Fruit fly (Drosophila melanogaster) S2 (cell line): ENCODE measurements around the gene LanB1.

ENCODE experiments used
- CG8478 ChIP-seq: fragments of >200 bp; optimal IDR thresholded peaks from 2 replicates; lab custom pipeline; 2018
- CTCF ChIP-seq, 2 experiments: fragments of >200 bp; optimal IDR thresholded peaks; 2 replicates each; lab custom pipeline; 2018

The LanB1 gene

DNA sequence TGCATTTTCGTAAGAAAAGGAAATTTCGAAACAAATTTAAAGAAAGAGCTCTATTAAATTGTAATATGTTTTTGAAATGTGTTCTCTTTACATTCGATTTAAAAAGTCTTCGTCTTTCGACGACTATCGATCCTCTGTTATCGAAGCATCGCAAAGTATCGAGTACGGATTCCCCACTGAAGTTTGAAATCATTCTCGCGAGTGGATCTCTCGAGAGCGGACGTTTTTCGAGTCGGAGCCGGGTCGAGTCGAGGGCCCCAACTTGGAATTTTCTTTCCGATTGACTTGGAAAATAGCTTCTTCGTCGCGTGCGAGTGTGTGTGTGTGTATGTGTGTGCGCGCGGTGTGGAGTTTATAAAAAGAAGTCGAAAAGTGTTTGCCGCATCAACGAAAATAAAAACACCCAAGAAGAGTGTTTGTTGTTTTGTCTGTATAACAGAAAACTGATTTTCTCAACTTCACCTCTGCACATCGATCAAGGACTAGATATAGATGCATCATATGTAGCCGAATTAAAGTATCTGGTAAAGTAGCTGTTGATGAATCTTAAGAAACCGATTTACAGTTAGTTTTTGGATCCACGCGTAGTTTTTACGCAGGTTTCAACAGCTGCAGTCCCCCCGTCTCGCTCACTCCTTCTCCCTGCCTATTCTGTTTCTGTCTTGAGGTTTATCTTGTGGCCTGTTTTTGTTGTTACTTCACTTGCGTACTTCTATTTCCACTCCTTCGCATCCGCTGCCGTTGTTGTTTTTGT lies at the start of gene LanB1:
LanB1 (plus strand) TSS at position 190 of the 754 bp plus-strand sequence.
- no peak for TF ChIP-seq CTCF (optimal IDR thresholded peaks at IDR 0.05; lab: Kevin White, UChicago)
- no peak for TF ChIP-seq CG8478 (lab: Kevin White, UChicago)

DNA sequence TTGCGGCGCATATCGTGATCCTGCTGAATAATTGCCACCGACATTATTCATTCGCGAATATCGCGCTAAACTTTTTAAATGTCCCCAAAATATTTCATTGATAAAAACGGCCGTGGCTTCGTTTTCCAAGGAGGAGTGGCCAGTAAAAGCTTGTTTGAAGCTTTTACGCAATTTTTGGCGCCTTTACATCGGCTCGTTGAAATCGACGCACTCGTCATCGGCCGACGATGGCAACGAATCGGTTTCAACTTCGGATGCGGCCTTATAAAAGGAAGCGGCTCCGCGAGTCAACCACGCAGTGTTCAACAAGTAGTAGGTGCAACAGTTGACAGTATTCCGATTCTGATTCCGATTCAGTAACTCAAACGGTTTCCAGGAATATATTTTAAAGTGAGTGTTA lies 43.9 kb upstream of the LanB1 start, which contains the start of gene CG7191:
CG7191 (plus strand) TSS at position 301 of the 400 bp plus-strand sequence.
- TF ChIP-seq CTCF (optimal IDR thresholded peaks at IDR 0.05; lab: Kevin White, UChicago) (no peak), CG8478 (lab: Kevin White, UChicago) (no peak)

DNA sequence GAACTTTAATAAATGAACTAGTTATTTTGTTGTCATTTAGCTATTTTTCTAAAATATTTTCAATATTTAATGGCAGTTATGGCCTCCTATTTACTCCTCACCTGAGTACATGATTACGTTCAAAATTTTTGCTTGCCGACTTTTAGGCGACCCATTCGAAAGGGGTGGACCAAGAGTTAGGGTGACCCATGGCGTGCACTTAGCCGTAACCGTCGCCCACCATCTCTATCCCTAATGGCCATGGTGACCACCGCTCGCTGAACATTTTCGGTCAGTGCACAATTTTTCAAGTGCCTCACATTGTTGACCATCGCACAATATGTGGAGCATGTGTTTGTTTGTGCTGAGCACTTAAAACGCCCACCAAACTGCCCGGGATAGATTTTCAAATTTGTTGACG lies 39.3 kb upstream of the LanB1 start:
- no peak for TF ChIP-seq CTCF (optimal IDR thresholded peaks at IDR 0.05; lab: Kevin White, UChicago)
- no peak for TF ChIP-seq CG8478 (lab: Kevin White, UChicago)

DNA sequence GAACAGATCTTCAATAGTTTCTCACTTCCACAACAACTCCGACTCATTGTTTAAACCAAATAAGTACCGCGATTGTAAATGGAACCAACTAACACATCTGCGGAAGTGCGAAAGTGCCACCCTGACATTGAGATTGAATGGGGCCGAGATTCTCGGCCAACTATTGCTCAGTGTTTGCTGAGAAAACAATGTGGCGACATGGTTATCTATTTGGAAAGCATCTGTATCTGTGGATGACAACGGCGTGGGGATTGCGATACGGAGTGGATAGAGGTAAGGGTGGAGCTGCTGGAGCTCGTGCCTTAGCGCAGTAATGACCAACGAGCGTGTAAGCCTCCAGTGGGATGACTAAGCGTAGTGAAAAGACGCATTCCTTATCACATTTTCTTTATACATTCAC lies 36.0 kb upstream of the LanB1 start:
- no peak for TF ChIP-seq CTCF (optimal IDR thresholded peaks at IDR 0.05; lab: Kevin White, UChicago)
- no peak for TF ChIP-seq CG8478 (lab: Kevin White, UChicago)

DNA sequence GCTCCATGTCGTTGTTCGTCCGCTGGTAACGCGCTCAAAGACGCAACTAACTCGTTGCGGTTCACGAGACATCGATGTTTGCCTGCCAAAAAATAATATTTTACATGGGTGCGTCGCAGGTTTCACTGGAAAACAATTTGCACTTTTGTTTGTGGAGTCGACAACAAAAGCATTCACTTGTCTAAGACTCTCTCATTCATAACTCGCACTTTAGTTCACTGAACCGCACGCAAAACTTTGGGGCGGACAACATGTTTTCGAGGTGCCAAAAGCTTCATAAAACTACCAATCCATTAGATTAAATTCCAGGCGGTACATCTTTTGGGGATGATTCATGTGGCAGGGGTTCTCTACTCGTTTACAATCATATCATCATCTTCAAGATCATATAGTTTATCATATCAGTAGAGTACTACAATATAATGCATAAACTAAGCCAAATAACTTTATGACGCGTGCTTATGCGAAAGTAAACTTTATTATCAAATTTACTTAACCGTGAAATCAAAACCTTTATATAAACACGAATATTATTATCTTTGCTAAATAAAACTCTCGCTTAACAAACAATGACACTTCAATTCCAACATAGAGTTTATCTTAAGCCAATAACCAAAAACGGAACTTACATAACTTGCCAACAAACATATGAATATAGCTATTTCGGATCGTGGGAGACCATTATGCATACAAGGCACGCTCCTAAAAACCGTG lies 33.1 kb upstream of the LanB1 start, which contains the start of gene CG7179:
CG7179 (minus strand) TSS at position 51 of the 714 bp plus-strand sequence.
- TF ChIP-seq CTCF (optimal IDR thresholded peaks at IDR 0.05; lab: Kevin White, UChicago) (no peak), CG8478 (lab: Kevin White, UChicago) (no peak)

DNA sequence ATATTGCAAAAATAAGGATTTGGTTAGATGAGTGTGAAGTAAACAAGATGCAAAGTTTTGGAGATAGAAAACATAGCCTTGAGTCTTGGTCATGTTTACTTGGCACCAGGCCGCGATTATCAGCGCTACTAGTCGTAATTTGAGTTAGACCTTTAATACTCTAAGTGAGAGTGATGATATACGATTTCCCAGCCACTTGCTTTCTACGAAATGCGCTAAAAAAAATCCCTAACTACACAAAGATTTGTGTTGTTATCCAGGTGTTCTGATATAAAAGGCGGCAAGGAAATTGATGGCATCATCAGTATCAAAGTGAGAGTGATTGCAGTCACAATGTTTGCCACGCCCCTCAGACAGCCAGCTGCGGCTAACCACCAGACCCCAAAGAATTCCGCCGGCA lies 31.5 kb upstream of the LanB1 start, which contains the start of gene Uro:
Uro (plus strand) TSS at position 301 of the 400 bp plus-strand sequence.
- TF ChIP-seq CG8478 (lab: Kevin White, UChicago) = no peak
- TF ChIP-seq CTCF (optimal IDR thresholded peaks at IDR 0.05; lab: Kevin White, UChicago) = no peak

DNA sequence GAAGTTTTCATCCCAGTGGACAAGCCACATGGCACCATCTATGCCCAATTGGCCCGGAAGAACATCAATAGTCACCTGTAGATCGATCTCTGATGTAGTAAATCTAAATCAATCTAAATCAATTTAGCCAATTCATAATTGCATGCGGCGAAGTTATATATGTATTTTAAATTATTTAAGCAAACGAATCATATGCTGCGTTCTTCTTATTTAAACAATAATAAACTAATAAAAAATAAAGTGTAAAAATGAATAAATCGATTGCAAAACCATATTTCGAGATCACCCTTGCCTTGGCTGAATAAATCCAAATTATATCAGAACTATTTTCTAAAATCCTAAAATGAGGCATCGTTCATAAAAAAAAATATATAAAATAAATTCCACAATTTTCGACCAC lies 30.1 kb upstream of the LanB1 start, which contains the start of gene CG7164:
CG7164 (plus strand) TSS at position 301 of the 400 bp plus-strand sequence.
- TF ChIP-seq CG8478 (lab: Kevin White, UChicago) = no peak
- no peak for TF ChIP-seq CTCF (optimal IDR thresholded peaks at IDR 0.05; lab: Kevin White, UChicago)

DNA sequence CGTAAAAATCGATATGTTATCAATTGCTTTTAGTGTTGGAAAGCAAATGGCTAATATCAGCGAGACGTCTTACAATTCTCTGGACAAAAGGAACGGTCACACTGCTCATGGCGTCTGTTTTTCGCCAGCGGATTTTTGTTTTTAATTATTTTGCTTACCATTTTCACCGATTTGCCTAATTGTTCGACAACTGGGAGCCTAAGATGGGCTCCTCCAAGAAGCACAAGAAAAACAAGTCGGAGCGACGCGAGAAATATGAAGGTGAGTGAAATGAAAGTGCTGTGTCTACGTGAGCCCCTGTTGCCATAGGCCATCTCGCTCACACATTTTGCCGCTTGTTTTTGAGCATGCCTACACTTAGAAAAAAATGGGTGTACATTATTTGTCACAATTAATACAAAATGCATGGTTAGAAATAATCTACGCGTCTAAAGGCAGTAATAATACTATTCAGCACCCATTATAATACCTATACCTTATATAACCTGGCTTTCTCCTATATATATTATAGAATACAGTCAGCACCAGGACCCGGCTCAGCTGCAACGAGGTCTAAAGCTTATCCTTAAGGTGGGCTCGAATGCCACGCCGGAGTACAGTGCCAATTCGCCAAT lies 28.3 kb upstream of the LanB1 start, which contains the start of gene Brd7-9:
Brd7-9 (plus strand) TSS at position 78 of the 614 bp plus-strand sequence.
- no peak for TF ChIP-seq CTCF (optimal IDR thresholded peaks at IDR 0.05; lab: Kevin White, UChicago)
- TF ChIP-seq CG8478 (lab: Kevin White, UChicago) = no peak

DNA sequence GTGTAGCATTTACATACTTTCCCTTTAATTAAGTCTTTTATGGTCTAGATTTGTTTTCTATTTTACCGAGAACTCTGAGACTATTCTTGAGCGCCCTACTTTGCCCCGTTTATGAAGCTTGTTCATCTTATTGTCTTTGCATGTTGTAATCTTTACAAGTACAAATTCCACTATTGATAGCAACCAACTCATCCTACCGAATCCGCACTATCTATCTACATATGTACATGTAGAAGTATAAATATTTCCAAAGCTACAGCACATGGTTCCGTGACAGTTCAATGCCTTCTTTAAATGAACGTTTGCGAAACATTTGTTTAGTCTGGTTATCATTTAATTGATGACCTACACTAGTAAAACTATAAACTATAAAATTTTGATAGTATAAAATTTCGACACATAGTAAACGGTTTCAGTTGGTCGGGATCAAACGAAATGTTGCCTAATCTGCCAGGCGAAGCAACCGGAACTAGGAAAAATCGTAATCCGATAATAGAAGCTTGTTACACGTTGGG lies 22.2 kb upstream of the LanB1 start:
- TF ChIP-seq CG8478 (lab: Kevin White, UChicago) = no peak

DNA sequence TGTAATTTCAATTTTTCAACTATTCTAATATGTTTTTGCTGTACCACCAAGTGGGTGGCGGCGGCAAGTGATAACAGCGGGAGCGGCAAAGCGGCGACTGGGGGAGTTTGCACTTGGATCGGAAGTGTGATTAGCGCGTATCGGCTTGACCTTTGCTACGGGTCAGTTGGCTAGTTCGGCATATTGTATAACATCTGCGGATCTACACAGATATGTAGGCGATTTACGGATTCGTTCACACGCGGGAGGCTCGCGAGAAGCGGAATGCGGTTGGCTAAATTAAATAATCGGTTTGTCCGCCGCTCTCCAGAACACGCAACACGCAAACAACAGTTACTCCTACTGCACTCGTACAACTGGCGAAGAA lies 21.2 kb upstream of the LanB1 start:
- no peak for TF ChIP-seq CTCF (optimal IDR thresholded peaks at IDR 0.05; lab: Kevin White, UChicago)

DNA sequence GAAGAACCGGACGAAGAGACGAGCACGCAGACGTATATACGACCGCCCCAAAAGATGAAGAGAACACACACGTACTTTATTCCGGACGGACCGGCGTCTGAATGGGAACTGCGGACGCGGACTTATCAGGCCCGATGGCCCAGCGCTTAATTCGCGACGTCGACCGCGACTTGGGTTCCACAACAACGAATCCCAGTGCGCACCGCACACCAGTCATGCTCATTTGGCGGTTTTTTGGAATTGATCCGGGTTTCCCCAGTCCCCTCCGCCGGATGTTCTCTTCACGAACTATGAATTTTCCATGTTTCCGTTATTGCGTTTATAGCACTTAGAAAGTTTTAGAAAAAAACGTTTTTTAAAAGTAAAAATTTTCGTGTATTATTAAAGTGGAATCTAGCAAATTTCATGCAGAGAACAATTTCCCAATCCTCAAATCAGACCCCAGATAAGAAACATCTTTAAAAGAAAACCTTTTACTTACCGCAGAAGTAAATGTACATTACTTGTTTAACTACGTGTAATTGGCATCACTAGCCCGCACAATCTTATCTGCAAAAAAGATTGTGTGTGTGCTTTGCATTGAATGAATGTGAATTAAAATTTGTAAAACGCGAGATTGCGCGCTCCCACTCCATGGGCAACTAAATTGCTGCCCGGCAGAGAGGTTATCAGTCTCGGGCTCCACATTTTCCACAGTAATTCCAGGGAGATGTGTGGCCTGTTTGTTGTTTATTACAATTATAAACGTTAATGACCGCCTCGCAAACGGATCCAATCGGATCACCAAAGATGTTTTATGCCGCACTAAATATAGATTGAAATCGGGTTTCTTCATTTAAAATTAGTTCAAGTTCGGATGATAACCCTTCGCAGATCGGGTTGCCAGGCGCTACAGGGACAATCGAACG lies 20.5 kb upstream of the LanB1 start, which contains the start of gene CG7149:
CG7149 (minus strand) TSS at position 110 of the 908 bp plus-strand sequence.
- TF ChIP-seq CTCF (optimal IDR thresholded peaks at IDR 0.05; lab: Kevin White, UChicago) = no peak
- no peak for TF ChIP-seq CG8478 (lab: Kevin White, UChicago)

DNA sequence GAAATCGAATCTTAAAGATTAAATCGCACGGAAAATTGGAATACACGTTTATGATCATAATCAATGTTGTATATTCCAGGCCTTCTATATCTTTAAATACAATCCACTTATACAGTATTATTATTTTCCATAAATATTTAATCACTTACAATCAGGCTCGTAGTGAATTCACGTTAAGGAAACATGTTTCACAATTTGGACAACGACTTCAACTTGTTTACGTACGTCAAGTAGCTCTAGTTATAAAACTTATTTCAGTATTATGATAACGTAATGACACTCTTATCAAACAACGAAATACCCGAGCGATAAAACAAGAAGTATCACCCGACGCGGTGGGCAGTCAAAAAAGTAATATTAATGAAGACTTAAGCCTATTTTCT lies 19.9 kb upstream of the LanB1 start:
- TF ChIP-seq CG8478 (lab: Kevin White, UChicago) (no peak), CTCF (optimal IDR thresholded peaks at IDR 0.05; lab: Kevin White, UChicago) (no peak)

DNA sequence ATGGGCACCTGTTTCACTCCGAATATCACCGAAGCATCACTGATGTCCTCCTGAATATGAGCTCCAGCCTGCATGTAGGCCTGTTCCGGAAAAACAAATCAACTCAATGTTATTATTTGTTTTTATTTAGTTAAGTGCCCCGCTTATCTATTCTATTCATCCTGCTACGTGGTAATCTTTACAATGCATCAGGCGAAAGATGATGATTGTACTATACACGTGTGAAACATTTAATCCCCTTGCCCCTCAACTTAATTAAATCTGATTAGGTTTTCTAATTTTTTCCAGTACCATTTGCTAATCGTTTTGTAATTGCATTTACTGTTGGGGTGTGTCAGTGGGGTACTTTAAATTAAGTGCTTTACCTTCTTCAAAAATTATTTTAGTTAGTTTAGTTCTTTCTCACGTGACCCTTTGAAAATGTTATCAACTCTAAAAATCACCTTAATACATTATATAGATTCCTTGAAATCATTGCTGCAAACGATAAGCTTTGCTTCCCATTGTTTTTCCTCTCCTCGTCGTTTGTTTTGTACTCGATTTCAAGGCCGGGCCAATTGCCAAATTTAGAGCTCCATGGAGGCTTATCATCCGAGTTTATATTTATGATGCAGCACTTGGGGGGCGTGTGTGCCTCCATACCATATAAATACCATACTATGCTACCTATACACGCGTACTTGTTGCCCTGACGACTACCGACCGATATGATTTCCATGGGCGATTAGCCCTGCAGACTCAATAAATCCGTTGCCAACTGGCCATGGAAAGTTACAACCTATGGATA lies 16.4 kb upstream of the LanB1 start:
- no peak for TF ChIP-seq CG8478 (lab: Kevin White, UChicago)
- no peak for TF ChIP-seq CTCF (optimal IDR thresholded peaks at IDR 0.05; lab: Kevin White, UChicago)
